Worm (Caenorhabditis elegans) whole organism, L4 larva: ENCODE measurements around the gene let-653.

Experiments used
- D1046.2 ChIP-seq: fragments of 200-800 bp; sonication (Bioruptor generic); IDR thresholded peaks from 2 replicates; pipeline ENCODE4 v1.3.6; 2022; ENCODE audit warnings: missing genetic modification characterization, missing compliant biosample characterization
- F26F4.8 ChIP-seq: fragments of 200-800 bp; sonication (Bioruptor generic); conservative IDR thresholded peaks from 2 replicates; pipeline ENCODE4 v1.3.6; 2022; ENCODE audit warnings: missing genetic modification characterization, missing compliant biosample characterization
- F49E8.2 ChIP-seq: sonication (generic microtip); optimal IDR thresholded peaks from 2 replicates; lab custom pipeline; 2016; ENCODE audit warnings: missing compliant biosample characterization, mild to moderate bottlenecking, missing genetic modification characterization, borderline replicate concordance
- T26A8.4 ChIP-seq: fragments of 200-800 bp; sonication (Bioruptor generic); IDR thresholded peaks from 2 replicates; pipeline ENCODE4 v1.3.6; 2022; ENCODE audit warnings: missing genetic modification characterization, missing compliant biosample characterization
- Y48G9A.11 ChIP-seq: fragments of 200-800 bp; sonication (Bioruptor generic); IDR thresholded peaks from 2 replicates; pipeline ENCODE4 v1.3.6; 2022; ENCODE audit warnings: missing genetic modification reagents, missing genetic modification characterization, missing compliant biosample characterization
- ZK337.2 ChIP-seq: fragments of 200-800 bp; sonication (Bioruptor generic); IDR thresholded peaks from 2 replicates; pipeline ENCODE4 v1.3.6; 2022; ENCODE audit warnings: missing genetic modification reagents, missing genetic modification characterization, missing compliant biosample characterization
- aha-1 ChIP-seq: fragments of 150-350 bp; peaks from one replicate; lab custom pipeline; 2014; ENCODE audit warnings: missing biosample characterization, missing genetic modification characterization
- aly-2 ChIP-seq: sonication (generic microtip); optimal IDR thresholded peaks from 2 replicates; lab custom pipeline; 2018; ENCODE audit warnings: missing biosample characterization, missing genetic modification characterization
- arid-1 ChIP-seq: fragments of 200-800 bp; sonication (Bioruptor generic); conservative IDR thresholded peaks from 2 replicates; pipeline ENCODE4 v1.3.6; 2022; ENCODE audit warnings: missing genetic modification reagents, missing genetic modification characterization, missing compliant biosample characterization
- ceh-20 ChIP-seq: fragments of 200-800 bp; sonication (Bioruptor generic); IDR thresholded peaks from 2 replicates; pipeline ENCODE4 v1.3.6; 2022; ENCODE audit warnings: missing genetic modification reagents, missing genetic modification characterization, missing compliant biosample characterization
- ceh-32 ChIP-seq: sonication (generic microtip); optimal IDR thresholded peaks from 2 replicates; lab custom pipeline; 2016; ENCODE audit warnings: mild to moderate bottlenecking, missing genetic modification characterization, missing compliant biosample characterization; ENCODE audit not compliant: poor library complexity
- ceh-44 ChIP-seq: fragments of 200-800 bp; sonication (Bioruptor generic); IDR thresholded peaks from 2 replicates; pipeline ENCODE4 v1.3.6; 2022; ENCODE audit warnings: missing genetic modification reagents, missing genetic modification characterization, missing compliant biosample characterization
- ces-1 ChIP-seq: fragments of 150-350 bp; sonication (generic microtip); optimal IDR thresholded peaks from 4 replicates; lab custom pipeline; 2014; ENCODE audit warnings: missing biosample characterization, missing genetic modification reagents, missing genetic modification characterization
- ctbp-1 ChIP-seq: fragments of 200-800 bp; sonication (Bioruptor generic); IDR thresholded peaks from 2 replicates; pipeline ENCODE4 v1.3.6; 2022; ENCODE audit warnings: missing genetic modification reagents, missing genetic modification characterization, missing compliant biosample characterization
- daf-16 ChIP-seq, 3 experiments: sonication (generic microtip); optimal IDR thresholded peaks; 2 replicates each; lab custom pipeline; 2016 to 2017; ENCODE audit warnings: missing genetic modification characterization in 3 of 3, missing genetic modification reagents in 3 of 3, mild to moderate bottlenecking in 2 of 3, missing compliant biosample characterization in 2 of 3, missing biosample characterization in 1 of 3, moderate library complexity in 1 of 3
- daf-19 ChIP-seq: fragments of 200-800 bp; sonication (Bioruptor generic); conservative IDR thresholded peaks from 2 replicates; pipeline ENCODE4 v1.3.6; 2022; ENCODE audit warnings: missing genetic modification characterization, missing compliant biosample characterization
- dmd-6 ChIP-seq: fragments of 200-800 bp; sonication (Bioruptor generic); IDR thresholded peaks from 2 replicates; pipeline ENCODE4 v1.3.6; 2022; ENCODE audit warnings: missing genetic modification reagents, missing genetic modification characterization, missing compliant biosample characterization
- dmd-8 ChIP-seq: fragments of 200-800 bp; sonication (Bioruptor generic); IDR thresholded peaks from 2 replicates; pipeline ENCODE4 v1.3.6; 2022; ENCODE audit warnings: missing genetic modification characterization, missing compliant biosample characterization
- duxl-1 ChIP-seq: sonication (generic microtip); optimal IDR thresholded peaks from 2 replicates; lab custom pipeline; 2016; ENCODE audit warnings: mild to moderate bottlenecking, missing genetic modification characterization, moderate library complexity, missing compliant biosample characterization; ENCODE audit not compliant: poor library complexity
- dve-1 ChIP-seq: sonication (generic microtip); optimal IDR thresholded peaks from 2 replicates; lab custom pipeline; 2017; ENCODE audit warnings: antibody characterized with exemption, mild to moderate bottlenecking, missing genetic modification characterization, missing compliant biosample characterization; ENCODE audit not compliant: insufficient read depth
- egl-43 ChIP-seq: fragments of 200-800 bp; sonication (Bioruptor generic); IDR thresholded peaks from 2 replicates; pipeline ENCODE4 v1.3.6; 2022; ENCODE audit warnings: missing genetic modification reagents, missing genetic modification characterization, missing compliant biosample characterization
- gei-8 ChIP-seq: fragments of 200-800 bp; sonication (Bioruptor generic); optimal IDR thresholded peaks from 2 replicates; lab custom pipeline; 2018; ENCODE audit warnings: mild to moderate bottlenecking, missing genetic modification characterization, missing compliant biosample characterization
- hlh-30 ChIP-seq: sonication (generic microtip); optimal IDR thresholded peaks from 2 replicates; lab custom pipeline; 2017; ENCODE audit warnings: antibody characterized with exemption, mild to moderate bottlenecking, missing genetic modification characterization, missing compliant biosample characterization; ENCODE audit not compliant: insufficient read depth
- hmg-1.1 ChIP-seq: fragments of 200-800 bp; sonication (Bioruptor generic); IDR thresholded peaks from 2 replicates; pipeline ENCODE4 v1.3.6; 2022; ENCODE audit warnings: missing genetic modification reagents, missing genetic modification characterization, missing compliant biosample characterization
- lim-7 ChIP-seq: fragments of 200-800 bp; sonication (Bioruptor generic); IDR thresholded peaks from 2 replicates; pipeline ENCODE4 v1.3.6; 2022; ENCODE audit warnings: missing genetic modification characterization, missing compliant biosample characterization
- lin-1 ChIP-seq: fragments of 200-800 bp; sonication (Bioruptor generic); IDR thresholded peaks from 2 replicates; pipeline ENCODE4 v1.3.6; 2022; ENCODE audit warnings: missing genetic modification reagents, missing genetic modification characterization, missing compliant biosample characterization
- lin-13 ChIP-seq: fragments of 150-350 bp; optimal IDR thresholded peaks from 2 replicates; lab custom pipeline; 2014; ENCODE audit warnings: missing biosample characterization, missing genetic modification reagents, missing genetic modification characterization
- madf-9 ChIP-seq: fragments of 200-800 bp; sonication (Bioruptor generic); conservative IDR thresholded peaks from 2 replicates; pipeline ENCODE4 v1.3.6; 2022; ENCODE audit warnings: missing genetic modification reagents, missing genetic modification characterization, missing compliant biosample characterization
- mdl-1 ChIP-seq, 2 experiments: fragments of 150-350 bp in 1 of 2; sonication (generic microtip) in 1 of 2; optimal IDR thresholded peaks; 2 replicates each; lab custom pipeline; 2014 to 2017; ENCODE audit warnings: missing biosample characterization in 2 of 2, missing genetic modification characterization in 2 of 2
- mxl-3 ChIP-seq: fragments of 200-800 bp; sonication (Bioruptor generic); optimal IDR thresholded peaks from 2 replicates; lab custom pipeline; 2018; ENCODE audit warnings: mild to moderate bottlenecking, missing genetic modification characterization, missing compliant biosample characterization
- nhr-102 ChIP-seq: sonication (generic microtip); optimal IDR thresholded peaks from 2 replicates; lab custom pipeline; 2016; ENCODE audit warnings: mild to moderate bottlenecking, missing genetic modification characterization, moderate library complexity, missing compliant biosample characterization
- nhr-111 ChIP-seq: fragments of 200-800 bp; sonication (Bioruptor generic); optimal IDR thresholded peaks from 2 replicates; lab custom pipeline; 2018; ENCODE audit warnings: mild to moderate bottlenecking, missing genetic modification characterization, missing compliant biosample characterization
- nhr-41 ChIP-seq: fragments of 200-800 bp; sonication (Bioruptor generic); IDR thresholded peaks from 2 replicates; pipeline ENCODE4 v1.3.6; 2022; ENCODE audit warnings: missing genetic modification reagents, missing genetic modification characterization, missing compliant biosample characterization
- nhr-42 ChIP-seq: fragments of 200-800 bp; sonication (Bioruptor generic); IDR thresholded peaks from 2 replicates; pipeline ENCODE4 v1.3.6; 2022; ENCODE audit warnings: missing genetic modification characterization, missing compliant biosample characterization
- nhr-48 ChIP-seq: sonication (generic microtip); optimal IDR thresholded peaks from 2 replicates; lab custom pipeline; 2016; ENCODE audit warnings: mild to moderate bottlenecking, missing genetic modification characterization, missing compliant biosample characterization
- rbr-2 ChIP-seq: sonication (generic microtip); optimal IDR thresholded peaks from 2 replicates; lab custom pipeline; 2016; ENCODE audit warnings: missing genotype, missing genetic modification characterization, missing compliant biosample characterization
- saeg-2 ChIP-seq: fragments of 200-800 bp; sonication (Bioruptor generic); IDR thresholded peaks from 2 replicates; pipeline ENCODE4 v1.3.6; 2022; ENCODE audit warnings: missing genetic modification reagents, missing genetic modification characterization, missing compliant biosample characterization
- snpc-1.2 ChIP-seq: fragments of 200-800 bp; sonication (Bioruptor generic); IDR thresholded peaks from 2 replicates; pipeline ENCODE4 v1.3.6; 2022; ENCODE audit warnings: missing genetic modification reagents, missing genetic modification characterization, missing compliant biosample characterization
- snpc-4 ChIP-seq: fragments of 150-350 bp; optimal IDR thresholded peaks from 2 replicates; lab custom pipeline; 2014; ENCODE audit warnings: missing biosample characterization, missing genetic modification characterization
- spr-1 ChIP-seq: sonication (generic microtip); optimal IDR thresholded peaks from 2 replicates; lab custom pipeline; 2016; ENCODE audit warnings: mild to moderate bottlenecking, missing genetic modification characterization, missing compliant biosample characterization
- tra-1 ChIP-seq: fragments of 200-800 bp; sonication (Bioruptor generic); IDR thresholded peaks from 2 replicates; pipeline ENCODE4 v1.3.6; 2022; ENCODE audit warnings: missing genetic modification reagents, missing genetic modification characterization, missing compliant biosample characterization
- vab-7 ChIP-seq: fragments of 200-800 bp; sonication (Bioruptor generic); IDR thresholded peaks from 2 replicates; pipeline ENCODE4 v1.3.6; 2022; ENCODE audit warnings: missing genetic modification reagents, missing genetic modification characterization, missing compliant biosample characterization
- zag-1 ChIP-seq: fragments of 150-350 bp; optimal IDR thresholded peaks from 2 replicates; lab custom pipeline; 2014; ENCODE audit warnings: missing biosample characterization, missing genetic modification characterization
- ztf-7 ChIP-seq: fragments of 150-350 bp; optimal IDR thresholded peaks from 2 replicates; lab custom pipeline; 2014; ENCODE audit warnings: missing biosample characterization, missing genetic modification characterization

let-653 gene

ce11 chrIV:11925346-11926075, 40.1 kb downstream of the let-653 start, which contains the start of the genes srlf-33 and srlf-32:
Gene srlf-33, minus strand, starts transcription at chrIV:11925446.
Gene srlf-32, plus strand, starts transcription at chrIV:11926025.
- TF ChIP-seq aha-1 (tag; lab: Kevin White, UChicago) (peak; percentile 63), mdl-1 (tag; optimal IDR thresholded peaks at IDR 0.05; lab: Kevin White, UChicago) (no peak)

DNA sequence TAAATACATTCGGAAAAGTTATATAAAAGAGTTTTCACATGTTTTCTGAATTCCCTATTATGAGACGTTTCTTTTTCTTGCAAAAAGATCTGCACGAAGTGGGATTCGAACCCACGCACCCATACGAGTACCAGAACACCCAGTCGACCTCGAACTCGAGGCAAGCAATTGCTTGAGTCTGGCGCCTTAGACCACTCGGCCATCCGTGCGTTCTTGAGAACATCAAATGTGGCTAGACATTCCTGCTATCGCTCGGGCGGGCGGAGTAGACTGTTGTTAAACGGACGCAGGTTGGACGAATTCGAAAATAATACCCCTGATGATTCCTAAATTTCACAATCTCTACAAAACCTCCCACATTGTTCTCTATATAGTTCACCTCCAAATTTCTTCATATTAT, 43.0 kb downstream of the let-653 start:
- no peak for TF ChIP-seq nhr-111
- 0 out of 2 replicates have a peak, but pooled peaks have one; percentile 38 for TF ChIP-seq nhr-41 (GFP tag; lab: Robert Waterston, UW)
- peak; percentile 63 for TF ChIP-seq duxl-1
- peak; percentile 70; the same call in 1 of the 2 replicates for TF ChIP-seq nhr-42 (GFP tag; lab: Robert Waterston, UW)
- TF ChIP-seq dmd-6 (GFP tag; lab: Robert Waterston, UW) = peak; percentile 74
- TF ChIP-seq spr-1 = peak; percentile 39
- peak; percentile 6 for TF ChIP-seq nhr-48 (tag; lab: Kevin White, UChicago)
- peak; percentile 71 for TF ChIP-seq arid-1 (GFP tag; lab: Robert Waterston, UW)
- TF ChIP-seq daf-19 (GFP tag; lab: Robert Waterston, UW) = no peak
- peak; percentile 45 for TF ChIP-seq rbr-2 (tag; lab: Kevin White, UChicago)
- TF ChIP-seq hlh-30 (tag; lab: Kevin White, UChicago) = peak; percentile 60
- peak in 1 of 2 experiments; percentile 29 for TF ChIP-seq daf-16 (GFP tag; optimal IDR thresholded peaks at IDR 0.05; lab: Kevin White, UChicago)
- TF ChIP-seq daf-16 (tag; optimal IDR thresholded peaks at IDR 0.05; lab: Kevin White, UChicago) = peak; percentile 22
- TF ChIP-seq F26F4.8 (GFP tag; lab: Robert Waterston, UW) = peak; percentile 59; the same call in 1 of the 2 replicates
- no peak for TF ChIP-seq aly-2 (tag; lab: Kevin White, UChicago)
- no peak for TF ChIP-seq ces-1
- TF ChIP-seq aha-1 (tag; lab: Kevin White, UChicago) = peak; percentile 96
- TF ChIP-seq ctbp-1 (GFP tag; lab: Robert Waterston, UW) = 0 out of 2 replicates have a peak, but pooled peaks have one; percentile 62
- peak; percentile 76; the same call in 1 of the 2 replicates for TF ChIP-seq saeg-2
- peak; percentile 34 for TF ChIP-seq F49E8.2
- TF ChIP-seq zag-1 (tag; lab: Kevin White, UChicago) = no peak
- 0 out of 2 replicates have a peak, but pooled peaks have one; percentile 45 for TF ChIP-seq ceh-20
- TF ChIP-seq dve-1 (tag; lab: Kevin White, UChicago) = peak; percentile 31
- TF ChIP-seq Y48G9A.11 (GFP tag; lab: Robert Waterston, UW) = peak; percentile 61; the same call in 1 of the 2 replicates
- TF ChIP-seq ztf-7 = peak; percentile 4
- peak; percentile 87; the same call in 1 of the 2 replicates for TF ChIP-seq dmd-8 (GFP tag; lab: Robert Waterston, UW)
- TF ChIP-seq ceh-44 = peak; percentile 69; the same call in 1 of the 2 replicates
- TF ChIP-seq snpc-4 (tag; lab: Kevin White, UChicago) = no peak
- peak in 1 of 2 experiments; percentile 39 for TF ChIP-seq mdl-1 (tag; optimal IDR thresholded peaks at IDR 0.05; lab: Kevin White, UChicago)
- TF ChIP-seq gei-8 (GFP tag; lab: Kevin White, UChicago) = no peak
- peak; percentile 68 for TF ChIP-seq hmg-1.1 (GFP tag; lab: Robert Waterston, UW)
- no peak for TF ChIP-seq madf-9 (GFP tag; lab: Robert Waterston, UW)
- no peak for TF ChIP-seq lin-13 (GFP tag; lab: Kevin White, UChicago)
- peak; percentile 91 for TF ChIP-seq snpc-1.2
- TF ChIP-seq nhr-102 (tag; lab: Kevin White, UChicago) = peak; percentile 21
- peak; percentile 47; the same call in 1 of the 2 replicates for TF ChIP-seq ZK337.2 (GFP tag; lab: Robert Waterston, UW)
- peak; percentile 87 for TF ChIP-seq egl-43 (GFP tag; lab: Robert Waterston, UW)
- TF ChIP-seq tra-1 = 0 out of 2 replicates have a peak, but pooled peaks have one; percentile 33
- TF ChIP-seq T26A8.4 (GFP tag; lab: Robert Waterston, UW) = peak; percentile 56
- peak; percentile 53 for TF ChIP-seq mxl-3 (GFP tag; lab: Kevin White, UChicago)
- peak; percentile 64; the same call in 1 of the 2 replicates for TF ChIP-seq vab-7 (GFP tag; lab: Robert Waterston, UW)
- TF ChIP-seq D1046.2 (GFP tag; lab: Robert Waterston, UW) = 0 out of 2 replicates have a peak, but pooled peaks have one; percentile 26
- TF ChIP-seq lim-7 = peak; percentile 73
- 0 out of 2 replicates have a peak, but pooled peaks have one; percentile 53 for TF ChIP-seq lin-1 (GFP tag; lab: Robert Waterston, UW)
- no peak for TF ChIP-seq ceh-32 (tag; lab: Kevin White, UChicago)
